Fruit fly (Drosophila melanogaster) whole organism, embryonic: ENCODE measurements around the gene CG9395.

Experiments used
- Abd-B ChIP-seq: fragments of 200-800 bp; sonication (Bioruptor generic); optimal IDR thresholded peaks from 2 replicates; lab custom pipeline; 2018; ENCODE audit warnings: missing biosample characterization, mild to moderate bottlenecking, missing genetic modification characterization, moderate library complexity
- Atf-2 ChIP-seq: fragments of 200-800 bp; sonication (Bioruptor generic); optimal IDR thresholded peaks from 2 replicates; lab custom pipeline; 2016; ENCODE audit warnings: missing biosample characterization, missing genetic modification characterization
- Atf6 ChIP-seq: fragments of 200-800 bp; sonication (Bioruptor generic); IDR thresholded peaks from 2 replicates; pipeline ENCODE4 v1.3.6; 2022; ENCODE audit warnings: missing biosample characterization, missing genetic modification characterization
- Awh ChIP-seq: fragments of 200-800 bp; sonication (Bioruptor generic); IDR thresholded peaks from 2 replicates; pipeline ENCODE4, ENCODE4 v1.3.6; 2022; ENCODE audit warnings: missing biosample characterization, missing genetic modification characterization
- BtbVII ChIP-seq: fragments of 200-800 bp; sonication (Bioruptor generic); optimal IDR thresholded peaks from 3 replicates; lab custom pipeline; 2017; ENCODE audit warnings: missing biosample characterization, mild to moderate bottlenecking, missing genetic modification characterization
- CG10654 ChIP-seq: fragments of 200-800 bp; sonication (Bioruptor generic); optimal IDR thresholded peaks from 2 replicates; lab custom pipeline; 2016; ENCODE audit warnings: missing biosample characterization, missing genetic modification characterization
- CG13775 ChIP-seq: fragments of 200-800 bp; sonication (Bioruptor generic); optimal IDR thresholded peaks from 3 replicates; lab custom pipeline; 2017; ENCODE audit warnings: missing biosample characterization, mild to moderate bottlenecking, missing genetic modification characterization
- CG15011 ChIP-seq: fragments of 200-800 bp; sonication (Bioruptor generic); optimal IDR thresholded peaks from 3 replicates; lab custom pipeline; 2018; ENCODE audit warnings: missing biosample characterization, mild to moderate bottlenecking, missing genetic modification characterization
- CG17385 ChIP-seq: fragments of 200-800 bp; sonication (Bioruptor generic); optimal IDR thresholded peaks from 3 replicates; lab custom pipeline; 2018; ENCODE audit warnings: missing biosample characterization, mild to moderate bottlenecking, missing genetic modification characterization
- CG31388 ChIP-seq: fragments of 200-800 bp; sonication (Bioruptor generic); optimal IDR thresholded peaks from 2 replicates; lab custom pipeline; 2016; ENCODE audit warnings: missing biosample characterization, missing genetic modification characterization
- CG31441 ChIP-seq: fragments of 200-800 bp; sonication (Bioruptor generic); IDR thresholded peaks from 2 replicates; pipeline ENCODE4 v1.3.6; 2022; ENCODE audit warnings: missing biosample characterization, missing genetic modification characterization
- CG3407 ChIP-seq: fragments of 200-800 bp; sonication (Bioruptor generic); optimal IDR thresholded peaks from 2 replicates; lab custom pipeline; 2018; ENCODE audit warnings: missing biosample characterization, mild to moderate bottlenecking, missing genetic modification characterization
- CG34422 ChIP-seq: fragments of 200-800 bp; sonication (Bioruptor generic); IDR thresholded peaks from 3 replicates; pipeline ENCODE4 v1.3.6; 2022; ENCODE audit warnings: missing biosample characterization, missing genetic modification characterization
- CG3995 ChIP-seq: fragments of 200-800 bp; sonication (Bioruptor generic); optimal IDR thresholded peaks from 3 replicates; lab custom pipeline; 2016; ENCODE audit warnings: missing biosample characterization, missing genetic modification characterization
- CG4404 ChIP-seq: fragments of 200-800 bp; sonication (Bioruptor generic); IDR thresholded peaks from 2 replicates; pipeline ENCODE4 v1.3.6; 2022; ENCODE audit warnings: missing biosample characterization, missing genetic modification characterization
- CG4424 ChIP-seq: fragments of 200-800 bp; sonication (Bioruptor generic); optimal IDR thresholded peaks from 3 replicates; lab custom pipeline; 2016; ENCODE audit warnings: missing biosample characterization, missing genetic modification characterization
- CG5245 ChIP-seq: fragments of 200-800 bp; sonication (Bioruptor generic); optimal IDR thresholded peaks from 3 replicates; lab custom pipeline; 2016; ENCODE audit warnings: missing biosample characterization, missing genetic modification characterization
- CG5953 ChIP-seq: fragments of 200-800 bp; sonication (Bioruptor generic); IDR thresholded peaks from 2 replicates; pipeline ENCODE4 v1.3.6; 2022; ENCODE audit warnings: missing biosample characterization, missing genetic modification characterization
- CG6765 ChIP-seq: fragments of 200-800 bp; sonication (Bioruptor generic); optimal IDR thresholded peaks from 3 replicates; lab custom pipeline; 2017; ENCODE audit warnings: missing biosample characterization, mild to moderate bottlenecking, missing genetic modification characterization
- CG6813 ChIP-seq: fragments of 200-800 bp; sonication (Bioruptor generic); optimal IDR thresholded peaks from 2 replicates; lab custom pipeline; 2017; ENCODE audit warnings: missing biosample characterization, missing genetic modification characterization, mild to moderate bottlenecking, moderate library complexity, missing genetic modification reagents
- CG7372 ChIP-seq: fragments of 200-800 bp; sonication (Bioruptor generic); IDR thresholded peaks from 2 replicates; pipeline ENCODE4 v1.3.6; 2022; ENCODE audit warnings: missing biosample characterization, missing genetic modification characterization
- CG9797 ChIP-seq: fragments of 200-800 bp; sonication (Bioruptor generic); optimal IDR thresholded peaks from 3 replicates; lab custom pipeline; 2018; ENCODE audit warnings: missing biosample characterization, mild to moderate bottlenecking, missing genetic modification characterization
- Dref ChIP-seq: fragments of 200-800 bp; sonication (Bioruptor generic); IDR thresholded peaks from 2 replicates; pipeline ENCODE4 v1.3.6; 2022; ENCODE audit warnings: missing biosample characterization, missing genetic modification characterization
- ERR ChIP-seq: fragments of 200-800 bp; sonication (Bioruptor generic); optimal IDR thresholded peaks from 2 replicates; lab custom pipeline; 2016; ENCODE audit warnings: missing biosample characterization, missing genetic modification characterization
- HHEX ChIP-seq: fragments of 200-800 bp; sonication (Bioruptor generic); optimal IDR thresholded peaks from 3 replicates; lab custom pipeline; 2017; ENCODE audit warnings: missing biosample characterization, mild to moderate bottlenecking, missing genetic modification characterization, missing genetic modification reagents
- HLH3B ChIP-seq: fragments of 200-800 bp; sonication (Bioruptor generic); IDR thresholded peaks from 2 replicates; pipeline ENCODE4 v1.3.6; 2022; ENCODE audit warnings: missing biosample characterization, missing genetic modification characterization
- HLH54F ChIP-seq: fragments of 200-800 bp; sonication (Bioruptor generic); optimal IDR thresholded peaks from 3 replicates; lab custom pipeline; 2016; ENCODE audit warnings: missing biosample characterization, missing genetic modification characterization
- HmgD ChIP-seq: fragments of 200-800 bp; sonication (Bioruptor generic); optimal IDR thresholded peaks from 3 replicates; lab custom pipeline; 2016; ENCODE audit warnings: missing biosample characterization, missing genetic modification characterization
- Myb ChIP-seq: fragments of 200-800 bp; sonication (Bioruptor generic); optimal IDR thresholded peaks from 2 replicates; lab custom pipeline; 2016; ENCODE audit warnings: missing biosample characterization, missing genetic modification characterization
- NC2β ChIP-seq: fragments of 200-800 bp; sonication (Bioruptor generic); optimal IDR thresholded peaks from 2 replicates; lab custom pipeline; 2016; ENCODE audit warnings: missing biosample characterization, missing genetic modification characterization
- NK7.1 ChIP-seq: fragments of 200-800 bp; sonication (Bioruptor generic); optimal IDR thresholded peaks from 3 replicates; lab custom pipeline; 2016; ENCODE audit warnings: missing biosample characterization, missing genetic modification characterization
- PHDP ChIP-seq: fragments of 200-800 bp; sonication (Bioruptor generic); optimal IDR thresholded peaks from 3 replicates; lab custom pipeline; 2018; ENCODE audit warnings: missing biosample characterization, mild to moderate bottlenecking, missing genetic modification characterization, moderate library complexity
- Stat92E ChIP-seq, 3 experiments: fragments of >200 bp in 2 of 3; fragments of 200-800 bp in 1 of 3; sonication (Bioruptor generic) in 1 of 3; optimal IDR thresholded peaks; 2 replicates each; lab custom pipeline; 2017 to 2019; ENCODE audit warnings: missing biosample characterization in 3 of 3, missing genetic modification characterization in 3 of 3, mild to moderate bottlenecking in 1 of 3, moderate library complexity in 1 of 3
- Trl ChIP-seq, 3 experiments: fragments of >200 bp in 2 of 3; fragments of 200-800 bp in 1 of 3; sonication (Bioruptor generic) in 1 of 3; optimal IDR thresholded peaks; 2 replicates in 1 of 3; 3 replicates in 2 of 3; lab custom pipeline; 2016 to 2017; ENCODE audit warnings: missing biosample characterization in 1 of 3, missing genetic modification characterization in 1 of 3
- ab ChIP-seq: fragments of 200-800 bp; sonication (Bioruptor generic); optimal IDR thresholded peaks from 2 replicates; lab custom pipeline; 2016; ENCODE audit warnings: missing biosample characterization, missing genetic modification characterization
- bowl ChIP-seq: fragments of 200-800 bp; sonication (Bioruptor generic); IDR thresholded peaks from 2 replicates; pipeline ENCODE4 v1.3.6; 2022; ENCODE audit warnings: missing biosample characterization, missing genetic modification characterization
- cato ChIP-seq: fragments of 200-800 bp; sonication (Bioruptor generic); optimal IDR thresholded peaks from 2 replicates; lab custom pipeline; 2016; ENCODE audit warnings: missing biosample characterization, missing genetic modification characterization, borderline replicate concordance
- cwo ChIP-seq: fragments of 200-800 bp; sonication (Bioruptor generic); optimal IDR thresholded peaks from 3 replicates; lab custom pipeline; 2017; ENCODE audit warnings: missing biosample characterization, missing genetic modification characterization, mild to moderate bottlenecking, moderate library complexity, missing genetic modification reagents
- esg ChIP-seq: fragments of 200-800 bp; sonication (Bioruptor generic); conservative IDR thresholded peaks from 2 replicates; pipeline ENCODE4 v1.3.6; 2022; ENCODE audit warnings: missing biosample characterization, missing genetic modification characterization
- gcm2 ChIP-seq: fragments of 200-800 bp; sonication (Bioruptor generic); optimal IDR thresholded peaks from 2 replicates; lab custom pipeline; 2016; ENCODE audit warnings: missing biosample characterization, missing genetic modification characterization
- gsb-n ChIP-seq: fragments of 200-800 bp; sonication (Bioruptor generic); optimal IDR thresholded peaks from 3 replicates; lab custom pipeline; 2018; ENCODE audit warnings: missing biosample characterization, mild to moderate bottlenecking, missing genetic modification characterization
- p53 ChIP-seq: fragments of 200-800 bp; sonication (Bioruptor generic); optimal IDR thresholded peaks from 2 replicates; lab custom pipeline; 2016; ENCODE audit warnings: missing biosample characterization, missing genetic modification characterization
- pfk ChIP-seq: fragments of 200-800 bp; sonication (Bioruptor generic); optimal IDR thresholded peaks from 2 replicates; lab custom pipeline; 2018; ENCODE audit warnings: missing biosample characterization, mild to moderate bottlenecking, missing genetic modification characterization, moderate library complexity
- repo ChIP-seq: fragments of 200-800 bp; sonication (Bioruptor generic); optimal IDR thresholded peaks from 2 replicates; lab custom pipeline; 2016; ENCODE audit warnings: missing biosample characterization, missing genetic modification characterization
- schlank ChIP-seq: fragments of 200-800 bp; sonication (Bioruptor generic); optimal IDR thresholded peaks from 2 replicates; lab custom pipeline; 2018; ENCODE audit warnings: missing biosample characterization, mild to moderate bottlenecking, missing genetic modification characterization
- sens-2 ChIP-seq: fragments of 200-800 bp; sonication (Bioruptor generic); IDR thresholded peaks from 2 replicates; pipeline ENCODE4 v1.3.6; 2022; ENCODE audit warnings: missing biosample characterization, missing genetic modification characterization
- ssp ChIP-seq: fragments of 200-800 bp; sonication (Bioruptor generic); IDR thresholded peaks from 2 replicates; pipeline ENCODE4 v1.3.6; 2022; ENCODE audit warnings: missing biosample characterization, missing genetic modification characterization
- tap ChIP-seq: fragments of 200-800 bp; optimal IDR thresholded peaks from 3 replicates; lab custom pipeline; 2019; ENCODE audit warnings: missing biosample characterization, mild to moderate bottlenecking, missing genetic modification characterization, moderate library complexity
- tll ChIP-seq, 2 experiments: fragments of 200-800 bp in 1 of 2; fragments of >200 bp in 1 of 2; sonication (Bioruptor generic) in 1 of 2; optimal IDR thresholded peaks; 2 replicates each; lab custom pipeline; 2017 to 2019; ENCODE audit warnings: missing biosample characterization in 2 of 2, missing genetic modification characterization in 2 of 2, mild to moderate bottlenecking in 1 of 2, moderate library complexity in 1 of 2
- tup ChIP-seq: fragments of 200-800 bp; sonication (Bioruptor generic); optimal IDR thresholded peaks from 2 replicates; lab custom pipeline; 2016; ENCODE audit warnings: missing biosample characterization, mild to moderate bottlenecking, missing genetic modification characterization, moderate library complexity
- zfh1 ChIP-seq: fragments of 200-800 bp; sonication (Bioruptor generic); IDR thresholded peaks from 3 replicates; pipeline ENCODE4 v1.3.6; 2022; ENCODE audit warnings: missing biosample characterization, missing genetic modification characterization

The CG9395 gene

dm6 chr2L:13368940-13369339 is 14.1 kb upstream of the CG9395 start, which contains the start of gene CG31855 (continued):
- TF ChIP-seq cwo (GFP tag; lab: Kevin White, UChicago): peak; percentile 68
- TF ChIP-seq Dref (GFP tag; lab: Robert Waterston, UW): 0 out of 2 replicates have a peak, but pooled peaks have one; percentile 25
- TF ChIP-seq CG17385 (GFP tag; lab: Kevin White, UChicago): peak; percentile 81
- TF ChIP-seq tap (tag; lab: Kevin White, UChicago): peak; percentile 66
- peak; percentile 67 for TF ChIP-seq CG31388 (GFP tag; lab: Kevin White, UChicago)
- peak; percentile 54 for TF ChIP-seq Atf-2
- TF ChIP-seq cato (GFP tag; lab: Kevin White, UChicago): peak; percentile 47
- peak; percentile 72 for TF ChIP-seq gcm2
- no peak for TF ChIP-seq bowl (GFP tag; lab: Robert Waterston, UW)
- TF ChIP-seq gsb-n (tag; lab: Kevin White, UChicago): peak; percentile 72
- TF ChIP-seq CG9797 (GFP tag; lab: Kevin White, UChicago): no peak
- peak; percentile 46; the same call in 1 of the 2 replicates for TF ChIP-seq Awh
- TF ChIP-seq CG34422 (GFP tag; lab: Robert Waterston, UW): peak; percentile 87
- no peak for TF ChIP-seq NK7.1
- TF ChIP-seq ssp (GFP tag; lab: Robert Waterston, UW): peak; percentile 50
- peak; percentile 65 for TF ChIP-seq Myb (GFP tag; lab: Kevin White, UChicago)
- TF ChIP-seq HLH54F (GFP tag; lab: Kevin White, UChicago): peak; percentile 74
- no peak for TF ChIP-seq tll (GFP tag; optimal IDR thresholded peaks at IDR 0.05; lab: Kevin White, UChicago)
- peak; percentile 52 for TF ChIP-seq esg (GFP tag; lab: Robert Waterston, UW)
- TF ChIP-seq Stat92E (GFP tag; optimal IDR thresholded peaks at IDR 0.05; lab: Kevin White, UChicago): no peak
- peak; percentile 67 for TF ChIP-seq tup (GFP tag; lab: Kevin White, UChicago)
- TF ChIP-seq CG5953 (GFP tag; lab: Robert Waterston, UW): peak; percentile 73
- peak; percentile 56 for TF ChIP-seq CG6813 (GFP tag; lab: Kevin White, UChicago)
- TF ChIP-seq CG13775 (GFP tag; lab: Kevin White, UChicago): peak; percentile 59
- peak; percentile 59 for TF ChIP-seq ab (GFP tag; lab: Kevin White, UChicago)
- peak; percentile 78 for TF ChIP-seq CG7372 (GFP tag; lab: Robert Waterston, UW)
- TF ChIP-seq HHEX (GFP tag; lab: Kevin White, UChicago): peak; percentile 77
- TF ChIP-seq BtbVII (GFP tag; lab: Kevin White, UChicago): peak; percentile 76
- peak; percentile 78 for TF ChIP-seq CG31441
- TF ChIP-seq zfh1 (GFP tag; lab: Robert Waterston, UW): peak; percentile 88
- TF ChIP-seq sens-2: peak; percentile 61
- peak; percentile 79 for TF ChIP-seq CG5245 (GFP tag; lab: Kevin White, UChicago)
- TF ChIP-seq CG10654 (GFP tag; lab: Kevin White, UChicago): peak; percentile 76
- TF ChIP-seq CG3407 (GFP tag; lab: Kevin White, UChicago): peak; percentile 67
- TF ChIP-seq HLH3B (GFP tag; lab: Robert Waterston, UW): peak; percentile 82
- TF ChIP-seq HmgD: no peak
- TF ChIP-seq CG6765: peak; percentile 84
- TF ChIP-seq PHDP (tag; lab: Kevin White, UChicago): peak; percentile 81
- TF ChIP-seq Atf6 (GFP tag; lab: Robert Waterston, UW): peak; percentile 89
- TF ChIP-seq CG4424 (GFP tag; lab: Kevin White, UChicago): peak; percentile 86
- TF ChIP-seq repo (GFP tag; lab: Kevin White, UChicago): no peak
- peak; percentile 51 for TF ChIP-seq CG3995
- no peak for TF ChIP-seq Trl (optimal IDR thresholded peaks at IDR 0.05; lab: Kevin White, UChicago)
- TF ChIP-seq Trl (GFP tag; optimal IDR thresholded peaks at IDR 0.05; lab: Kevin White, UChicago): peak; percentile 79
- peak; percentile 61 for TF ChIP-seq schlank (tag; lab: Kevin White, UChicago)
- TF ChIP-seq NC2β (GFP tag; lab: Kevin White, UChicago): peak; percentile 73
- peak; percentile 30 for TF ChIP-seq Abd-B (GFP tag; lab: Kevin White, UChicago)
- TF ChIP-seq CG15011 (GFP tag; lab: Kevin White, UChicago): peak; percentile 46
- peak; percentile 59 for TF ChIP-seq pfk (GFP tag; lab: Kevin White, UChicago)
- peak; percentile 29 for TF ChIP-seq ERR (GFP tag; lab: Kevin White, UChicago)
- TF ChIP-seq CG4404 (GFP tag; lab: Robert Waterston, UW): peak; percentile 56
- no peak for TF ChIP-seq p53 (GFP tag; lab: Kevin White, UChicago)
